Fruit fly (Drosophila melanogaster) whole organism, embryonic: ENCODE results near the gene CG17029.

ENCODE experiments used
- Atf-2 ChIP-seq: fragments of 200-800 bp; sonication (Bioruptor generic); optimal IDR thresholded peaks from 2 replicates; lab custom pipeline; 2016; ENCODE audit warnings: missing biosample characterization, missing genetic modification characterization
- CG11504 ChIP-seq: fragments of 200-800 bp; sonication (Bioruptor generic); optimal IDR thresholded peaks from 3 replicates; lab custom pipeline; 2019; ENCODE audit warnings: missing biosample characterization, mild to moderate bottlenecking, missing genetic modification characterization, moderate library complexity
- CG12155 ChIP-seq: fragments of 200-800 bp; sonication (Bioruptor generic); optimal IDR thresholded peaks from 3 replicates; lab custom pipeline; 2016; ENCODE audit warnings: missing biosample characterization, missing genetic modification characterization
- CG12744 ChIP-seq: fragments of 200-800 bp; sonication (Bioruptor generic); optimal IDR thresholded peaks from 2 replicates; lab custom pipeline; 2016; ENCODE audit warnings: missing biosample characterization, missing genetic modification characterization
- CG14014 ChIP-seq: fragments of 200-800 bp; sonication (Bioruptor generic); IDR thresholded peaks from 2 replicates; pipeline ENCODE4 v1.3.6; 2022; ENCODE audit warnings: missing biosample characterization, missing genetic modification characterization
- CG14965 ChIP-seq: fragments of 200-800 bp; sonication (Bioruptor generic); optimal IDR thresholded peaks from 2 replicates; lab custom pipeline; 2016; ENCODE audit warnings: missing biosample characterization, missing genetic modification characterization, borderline replicate concordance
- CG15269 ChIP-seq: fragments of 200-800 bp; sonication (Bioruptor generic); optimal IDR thresholded peaks from 2 replicates; lab custom pipeline; 2018; ENCODE audit warnings: missing biosample characterization, mild to moderate bottlenecking, missing genetic modification characterization, moderate library complexity
- CG16863 ChIP-seq: fragments of 200-800 bp; sonication (Bioruptor generic); optimal IDR thresholded peaks from 3 replicates; lab custom pipeline; 2016; ENCODE audit warnings: missing biosample characterization, missing genetic modification characterization
- CG17361 ChIP-seq: fragments of 200-800 bp; sonication (Bioruptor generic); IDR thresholded peaks from 3 replicates; pipeline ENCODE4 v1.3.6; 2022; ENCODE audit warnings: missing biosample characterization, missing genetic modification characterization
- CG17802 ChIP-seq: fragments of 200-800 bp; sonication (Bioruptor generic); optimal IDR thresholded peaks from 2 replicates; lab custom pipeline; 2018; ENCODE audit warnings: missing biosample characterization, mild to moderate bottlenecking, missing genetic modification characterization, moderate library complexity
- CG17829 ChIP-seq: fragments of 200-800 bp; optimal IDR thresholded peaks from 2 replicates; lab custom pipeline; 2019; ENCODE audit warnings: missing biosample characterization, mild to moderate bottlenecking, missing genetic modification characterization, moderate library complexity
- CG31365 ChIP-seq: fragments of 200-800 bp; sonication (Bioruptor generic); optimal IDR thresholded peaks from 2 replicates; lab custom pipeline; 2018; ENCODE audit warnings: missing biosample characterization, mild to moderate bottlenecking, missing genetic modification characterization
- CG32772 ChIP-seq: fragments of 200-800 bp; sonication (Bioruptor generic); IDR thresholded peaks from 2 replicates; pipeline ENCODE4 v1.3.6; 2022; ENCODE audit warnings: missing biosample characterization, missing genetic modification characterization
- CG33213 ChIP-seq: fragments of 200-800 bp; sonication (Bioruptor generic); optimal IDR thresholded peaks from 3 replicates; lab custom pipeline; 2016; ENCODE audit warnings: missing biosample characterization, missing genetic modification characterization
- CG3838 ChIP-seq: fragments of 200-800 bp; sonication (Bioruptor generic); optimal IDR thresholded peaks from 3 replicates; lab custom pipeline; 2016; ENCODE audit warnings: missing biosample characterization, missing genetic modification characterization
- CG3847 ChIP-seq: fragments of 200-800 bp; sonication (Bioruptor generic); IDR thresholded peaks from 2 replicates; pipeline ENCODE4 v1.3.6; 2022; ENCODE audit warnings: missing biosample characterization, missing genetic modification characterization
- CG6272 ChIP-seq: fragments of 200-800 bp; sonication (Bioruptor generic); IDR thresholded peaks from 2 replicates; pipeline ENCODE4 v1.3.6; 2022; ENCODE audit warnings: missing biosample characterization, missing genetic modification characterization
- CG9609 ChIP-seq: fragments of 200-800 bp; sonication (Bioruptor generic); optimal IDR thresholded peaks from 3 replicates; lab custom pipeline; 2016; ENCODE audit warnings: missing biosample characterization, missing genetic modification characterization
- CG9817 ChIP-seq: fragments of 200-800 bp; sonication (Bioruptor generic); optimal IDR thresholded peaks from 2 replicates; lab custom pipeline; 2018; ENCODE audit warnings: missing biosample characterization, mild to moderate bottlenecking, missing genetic modification characterization, moderate library complexity
- CG9932 ChIP-seq: fragments of 200-800 bp; sonication (Bioruptor generic); IDR thresholded peaks from 2 replicates; pipeline ENCODE4 v1.3.6; 2022; ENCODE audit warnings: missing biosample characterization, missing genetic modification characterization
- Dp ChIP-seq: fragments of 200-800 bp; sonication (Bioruptor generic); optimal IDR thresholded peaks from 2 replicates; lab custom pipeline; 2018; ENCODE audit warnings: missing biosample characterization, mild to moderate bottlenecking, missing genetic modification characterization, moderate library complexity
- Pdp1 ChIP-seq, 2 experiments: fragments of 200-800 bp; sonication (Bioruptor generic); optimal IDR thresholded peaks; 3 replicates each; lab custom pipeline; 2016; ENCODE audit warnings: missing biosample characterization in 2 of 2, missing genetic modification characterization in 2 of 2, mild to moderate bottlenecking in 1 of 2, moderate library complexity in 1 of 2
- Sry-δ ChIP-seq: fragments of 200-800 bp; sonication (Bioruptor generic); optimal IDR thresholded peaks from 2 replicates; lab custom pipeline; 2016; ENCODE audit warnings: missing biosample characterization, missing genetic modification characterization
- Taf1 ChIP-seq: fragments of 200-800 bp; sonication (Bioruptor generic); IDR thresholded peaks from 2 replicates; pipeline ENCODE4 v1.3.6; 2022; ENCODE audit warnings: missing biosample characterization, missing genetic modification characterization
- Tbp ChIP-seq: fragments of >200 bp; optimal IDR thresholded peaks from 2 replicates; lab custom pipeline; 2018; ENCODE audit warnings: missing biosample characterization, missing genetic modification characterization
- ab ChIP-seq: fragments of 200-800 bp; sonication (Bioruptor generic); optimal IDR thresholded peaks from 2 replicates; lab custom pipeline; 2016; ENCODE audit warnings: missing biosample characterization, missing genetic modification characterization
- bbx ChIP-seq: fragments of 200-800 bp; sonication (Bioruptor generic); IDR thresholded peaks from 2 replicates; pipeline ENCODE4 v1.3.6; 2022; ENCODE audit warnings: missing biosample characterization, missing genetic modification characterization; ENCODE audit not compliant: partially characterized antibody
- cad ChIP-seq: fragments of >200 bp; optimal IDR thresholded peaks from 2 replicates; lab custom pipeline; 2017; ENCODE audit warnings: missing biosample characterization, missing genetic modification characterization
- cato ChIP-seq: fragments of 200-800 bp; sonication (Bioruptor generic); optimal IDR thresholded peaks from 2 replicates; lab custom pipeline; 2016; ENCODE audit warnings: missing biosample characterization, missing genetic modification characterization, borderline replicate concordance
- chif ChIP-seq, 2 experiments: fragments of 200-800 bp; sonication (Bioruptor generic); optimal IDR thresholded peaks; 3 replicates each; lab custom pipeline; 2016; ENCODE audit warnings: missing biosample characterization in 2 of 2, missing genetic modification characterization in 2 of 2
- grau ChIP-seq: fragments of 200-800 bp; optimal IDR thresholded peaks from 3 replicates; lab custom pipeline; 2019; ENCODE audit warnings: missing biosample characterization, mild to moderate bottlenecking, missing genetic modification characterization, moderate library complexity
- grn ChIP-seq: fragments of 200-800 bp; sonication (Bioruptor generic); optimal IDR thresholded peaks from 3 replicates; lab custom pipeline; 2017; ENCODE audit warnings: missing biosample characterization, missing genetic modification characterization
- hb ChIP-seq: fragments of 200-800 bp; sonication (Bioruptor generic); IDR thresholded peaks from 3 replicates; pipeline ENCODE4 v1.3.6; 2022; ENCODE audit warnings: missing biosample characterization, missing genetic modification characterization; ENCODE audit not compliant: partially characterized antibody
- hkb ChIP-seq, 2 experiments: fragments of 200-800 bp in 1 of 2; fragments of >200 bp in 1 of 2; sonication (Bioruptor generic) in 1 of 2; IDR thresholded peaks in 1 of 2; optimal IDR thresholded peaks in 1 of 2; 2 replicates each; pipeline versions ENCODE4 v1.3.6 to Lab custom; 2017 to 2022; ENCODE audit warnings: missing biosample characterization in 1 of 2, missing genetic modification characterization in 1 of 2
- insv ChIP-seq, 2 experiments: fragments of 200-800 bp; sonication (Bioruptor generic); optimal IDR thresholded peaks; 3 replicates each; lab custom pipeline; 2016 to 2018; ENCODE audit warnings: missing biosample characterization in 2 of 2, missing genetic modification characterization in 2 of 2
- ken ChIP-seq: fragments of 200-800 bp; sonication (Bioruptor generic); IDR thresholded peaks from 3 replicates; pipeline ENCODE4 v1.3.6; 2022; ENCODE audit warnings: missing biosample characterization, missing genetic modification characterization
- lab ChIP-seq: fragments of 200-800 bp; sonication (Bioruptor generic); optimal IDR thresholded peaks from 3 replicates; lab custom pipeline; 2017; ENCODE audit warnings: missing biosample characterization, missing genetic modification characterization, mild to moderate bottlenecking, moderate library complexity, missing genetic modification reagents
- lov ChIP-seq, 2 experiments: fragments of 200-800 bp in 1 of 2; fragments of >200 bp in 1 of 2; sonication (Bioruptor generic) in 1 of 2; IDR thresholded peaks in 1 of 2; optimal IDR thresholded peaks in 1 of 2; 2 replicates in 1 of 2; 3 replicates in 1 of 2; pipeline versions ENCODE4 v1.3.6 to Lab custom; 2017 to 2022; ENCODE audit warnings: missing biosample characterization in 1 of 2, missing genetic modification characterization in 1 of 2
- nom ChIP-seq: fragments of 200-800 bp; sonication (Bioruptor generic); optimal IDR thresholded peaks from 2 replicates; lab custom pipeline; 2017; ENCODE audit warnings: missing biosample characterization, missing genetic modification characterization, mild to moderate bottlenecking, moderate library complexity, missing genetic modification reagents
- pb ChIP-seq: fragments of 200-800 bp; sonication (Bioruptor generic); optimal IDR thresholded peaks from 3 replicates; lab custom pipeline; 2016; ENCODE audit warnings: missing biosample characterization, missing genetic modification characterization
- pnt ChIP-seq: fragments of 200-800 bp; sonication (Bioruptor generic); optimal IDR thresholded peaks from 3 replicates; lab custom pipeline; 2016; ENCODE audit warnings: missing biosample characterization, missing genetic modification characterization
- stc ChIP-seq: fragments of 200-800 bp; sonication (Bioruptor generic); IDR thresholded peaks from 2 replicates; pipeline ENCODE4 v1.3.6; 2022; ENCODE audit warnings: missing biosample characterization, missing genetic modification characterization
- twi ChIP-seq: fragments of 200-800 bp; optimal IDR thresholded peaks from 2 replicates; lab custom pipeline; 2019; ENCODE audit warnings: missing biosample characterization, mild to moderate bottlenecking, missing genetic modification characterization, moderate library complexity
- unpg ChIP-seq: fragments of 200-800 bp; sonication (Bioruptor generic); optimal IDR thresholded peaks from 3 replicates; lab custom pipeline; 2018; ENCODE audit warnings: missing biosample characterization, mild to moderate bottlenecking, missing genetic modification characterization, moderate library complexity
- vnd ChIP-seq: fragments of 200-800 bp; sonication (Bioruptor generic); IDR thresholded peaks from 3 replicates; pipeline ENCODE4 v1.3.6; 2022; ENCODE audit warnings: missing biosample characterization, missing genetic modification characterization; ENCODE audit not compliant: partially characterized antibody
- zen2 ChIP-seq: fragments of 200-800 bp; sonication (Bioruptor generic); IDR thresholded peaks from 3 replicates; pipeline ENCODE4 v1.3.6; 2022; ENCODE audit warnings: missing biosample characterization, missing genetic modification characterization; ENCODE audit not compliant: partially characterized antibody

The CG17029 gene

dm6 chr3L:16002116-16002716 is 25.5 kb downstream of the CG17029 start (continued):
- TF ChIP-seq CG15269 (tag; lab: Kevin White, UChicago) = no peak
- peak; percentile 71 for TF ChIP-seq nom (GFP tag; lab: Kevin White, UChicago)
- TF ChIP-seq ab = no peak
- TF ChIP-seq CG9817 (tag; lab: Kevin White, UChicago) = no peak
- no peak for TF ChIP-seq grau
- no peak for TF ChIP-seq insv (GFP tag; optimal IDR thresholded peaks at IDR 0.05; lab: Kevin White, UChicago)
- no peak for TF ChIP-seq Dp
- no peak for TF ChIP-seq ken (GFP tag; lab: Robert Waterston, UW)
- peak in 1 of 2 experiments; percentile 10 for TF ChIP-seq Pdp1 (GFP tag; optimal IDR thresholded peaks at IDR 0.05; lab: Kevin White, UChicago)
- no peak for TF ChIP-seq CG14014
- no peak for TF ChIP-seq Tbp (GFP tag; lab: Kevin White, UChicago)
- TF ChIP-seq zen2 (GFP tag; lab: Robert Waterston, UW) = no peak
- no peak for TF ChIP-seq cad (GFP tag; lab: Kevin White, UChicago)
- no peak for TF ChIP-seq CG11504 (tag; lab: Kevin White, UChicago)
- no peak for TF ChIP-seq CG12744 (GFP tag; lab: Kevin White, UChicago)
- TF ChIP-seq stc (GFP tag; lab: Robert Waterston, UW) = 0 out of 2 replicates have a peak, but pooled peaks have one; percentile 25
- no peak for TF ChIP-seq CG17361
- TF ChIP-seq CG31365 (tag; lab: Kevin White, UChicago) = no peak
- TF ChIP-seq twi = no peak
- TF ChIP-seq cato (GFP tag; lab: Kevin White, UChicago) = no peak

- TF ChIP-seq pb (GFP tag; lab: Kevin White, UChicago) = peak; percentile 12
- TF ChIP-seq Taf1 (GFP tag; lab: Robert Waterston, UW) = peak; percentile 54; the same call in 1 of the 2 replicates
- peak; percentile 63 for TF ChIP-seq CG9932 (GFP tag; lab: Robert Waterston, UW)
- TF ChIP-seq CG3838 = peak; percentile 32
- peak; percentile 42 for TF ChIP-seq Sry-δ
- peak; percentile 60 for TF ChIP-seq CG16863 (GFP tag; lab: Kevin White, UChicago)
- peak; percentile 59 for TF ChIP-seq CG9609
- TF ChIP-seq CG12744 (GFP tag; lab: Kevin White, UChicago) = peak; percentile 40
- no peak for TF ChIP-seq lov (optimal IDR thresholded peaks at IDR 0.05; lab: Kevin White, UChicago)
- no peak for TF ChIP-seq lov (GFP tag; IDR thresholded peaks at IDR 0.05; lab: Robert Waterston, UW)
- peak; percentile 31 for TF ChIP-seq lab (GFP tag; lab: Kevin White, UChicago)
- no peak for TF ChIP-seq CG32772
- TF ChIP-seq Tbp (GFP tag; lab: Kevin White, UChicago) = no peak
- peak; percentile 82 for TF ChIP-seq CG17829 (tag; lab: Kevin White, UChicago)
- no peak for TF ChIP-seq CG17802
- TF ChIP-seq CG14965 (GFP tag; lab: Kevin White, UChicago) = no peak
- peak; percentile 30 for TF ChIP-seq pnt (GFP tag; lab: Kevin White, UChicago)
- TF ChIP-seq Atf-2 (GFP tag; lab: Kevin White, UChicago) = peak; percentile 58
- 0 out of 2 replicates have a peak, but pooled peaks have one; percentile 12 for TF ChIP-seq bbx
- peak; percentile 10 for TF ChIP-seq grn (GFP tag; lab: Kevin White, UChicago)
- peak; percentile 54 for TF ChIP-seq CG33213
- TF ChIP-seq chif (GFP tag; optimal IDR thresholded peaks at IDR 0.05; lab: Kevin White, UChicago) = peak; percentile 14 to 25
- TF ChIP-seq CG12155 = peak; percentile 45
- no peak for TF ChIP-seq hb (GFP tag; lab: Robert Waterston, UW)
- no peak for TF ChIP-seq vnd (GFP tag; lab: Robert Waterston, UW)
- TF ChIP-seq CG3847 (GFP tag; lab: Robert Waterston, UW) = peak; percentile 61
- no peak for TF ChIP-seq hkb (optimal IDR thresholded peaks at IDR 0.05; lab: Kevin White, UChicago)
- no peak for TF ChIP-seq hkb (GFP tag; IDR thresholded peaks at IDR 0.05; lab: Robert Waterston, UW)
- TF ChIP-seq unpg (GFP tag; lab: Kevin White, UChicago) = peak; percentile 53
- peak; percentile 51 for TF ChIP-seq CG6272
These were observed 27.9 kb downstream of the CG17029 start, which contains the start of the genes hzg and mRpS31 for dm6 chr3L:16004401-16005237. TSS of gene hzg (minus strand) at chr3L:16004736. TSS of gene mRpS31 (plus strand) at chr3L:16005193.
